Worm (Caenorhabditis elegans): Measurements from ENCODE around the gene ZK418.5.

DNA sequence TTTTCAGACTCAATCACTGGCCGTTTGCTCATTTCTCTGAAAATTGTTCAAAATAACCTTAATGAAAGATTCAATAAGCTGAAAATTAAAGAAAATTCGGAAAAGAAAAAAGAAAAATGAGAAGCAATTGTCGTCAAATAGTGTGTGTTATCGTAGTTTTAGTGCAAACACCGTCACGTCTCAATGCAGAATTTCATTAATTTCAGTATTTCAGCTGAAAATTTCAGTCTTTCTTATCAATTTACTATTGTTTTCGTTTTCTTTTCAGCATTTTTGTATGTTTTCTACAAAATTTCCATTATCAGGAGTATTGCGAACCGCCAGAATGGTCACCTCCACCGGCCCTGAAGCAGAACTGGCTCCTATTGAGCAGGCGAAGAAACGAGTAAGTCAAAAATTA lies 49.2 kb upstream of the ZK418.5 start, which contains the start of the genes B0280.9 and rpia-1:
- TF ChIP-seq klf-2 (GFP tag; conservative IDR thresholded peaks at IDR 0.05), result no peak
- no peak for TF ChIP-seq ztf-23 (GFP tag; IDR thresholded peaks at IDR 0.05)
